Worm (Caenorhabditis elegans): Measurements from ENCODE around the gene rps-9.

- TF ChIP-seq elt-3 (tag; optimal IDR thresholded peaks at IDR 0.05) (no peak), ama-1 (optimal IDR thresholded peaks at IDR 0.05) (no peak), mbf-1 (tag; optimal IDR thresholded peaks at IDR 0.05) (no peak), unc-55 (GFP tag; optimal IDR thresholded peaks at IDR 0.05) (no peak), ztf-11 (tag; optimal IDR thresholded peaks at IDR 0.05) (no peak), mab-5 (tag; optimal IDR thresholded peaks at IDR 0.05) (no peak), lin-39 (tag; optimal IDR thresholded peaks at IDR 0.05) (no peak)
These were observed 9.6 kb upstream of the rps-9 start for ce11 chrII:11135773-11136172.

Data from whole organism, L2 larva.